Worm (Caenorhabditis elegans) whole organism, L3 larva: ENCODE data around the gene sta-1.

Experiments
- ZK546.5 ChIP-seq: sonication (generic microtip); optimal IDR thresholded peaks from 2 replicates; lab custom pipeline; 2017; ENCODE audit warnings: missing biosample characterization, missing genetic modification characterization
- aly-2 ChIP-seq: fragments of 150-350 bp; optimal IDR thresholded peaks from 2 replicates; lab custom pipeline; 2014; ENCODE audit warnings: missing biosample characterization, missing genetic modification characterization
- ama-1 ChIP-seq: fragments of 150-350 bp; optimal IDR thresholded peaks from 2 replicates; lab custom pipeline; 2018
- ceh-16 ChIP-seq: sonication (generic microtip); optimal IDR thresholded peaks from 2 replicates; lab custom pipeline; 2017; ENCODE audit warnings: missing biosample characterization, missing genetic modification characterization
- ceh-82 ChIP-seq: fragments of 150-350 bp; optimal IDR thresholded peaks from 2 replicates; lab custom pipeline; 2014; ENCODE audit warnings: missing biosample characterization, missing genetic modification characterization
- ceh-9 ChIP-seq: sonication (generic microtip); optimal IDR thresholded peaks from 2 replicates; lab custom pipeline; 2018; ENCODE audit warnings: missing biosample characterization, missing genetic modification characterization
- daf-12 ChIP-seq: fragments of 150-350 bp; optimal IDR thresholded peaks from 2 replicates; lab custom pipeline; 2014; ENCODE audit warnings: missing biosample characterization, missing genetic modification reagents, missing genetic modification characterization
- egl-27 ChIP-seq: sonication (generic microtip); optimal IDR thresholded peaks from 4 replicates; lab custom pipeline; 2017; ENCODE audit warnings: missing biosample characterization, missing genetic modification reagents, missing genetic modification characterization
- egl-5 ChIP-seq: fragments of 150-350 bp; optimal IDR thresholded peaks from 2 replicates; lab custom pipeline; 2017; ENCODE audit warnings: missing biosample characterization, missing genetic modification reagents, missing genetic modification characterization, inconsistent platforms
- fkh-10 ChIP-seq: sonication (generic microtip); optimal IDR thresholded peaks from 2 replicates; lab custom pipeline; 2017; ENCODE audit warnings: missing biosample characterization, missing genetic modification reagents, missing genetic modification characterization
- fkh-2 ChIP-seq: fragments of 150-350 bp; optimal IDR thresholded peaks from 2 replicates; lab custom pipeline; 2014; ENCODE audit warnings: missing biosample characterization, missing genetic modification reagents, missing genetic modification characterization
- fos-1 ChIP-seq: fragments of 150-350 bp; optimal IDR thresholded peaks from 2 replicates; lab custom pipeline; 2014; ENCODE audit warnings: missing biosample characterization, missing genetic modification characterization
- hmg-11 ChIP-seq: sonication (generic microtip); optimal IDR thresholded peaks from 2 replicates; lab custom pipeline; 2016; ENCODE audit warnings: missing genetic modification characterization, missing compliant biosample characterization
- jun-1 ChIP-seq: fragments of 150-350 bp; optimal IDR thresholded peaks from 2 replicates; lab custom pipeline; 2014; ENCODE audit warnings: missing biosample characterization, missing genetic modification reagents, missing genetic modification characterization
- lin-15B ChIP-seq: fragments of 150-350 bp; optimal IDR thresholded peaks from 2 replicates; lab custom pipeline; 2014; ENCODE audit warnings: missing biosample characterization, missing genetic modification characterization
- lin-39 ChIP-seq: fragments of 150-350 bp; optimal IDR thresholded peaks from 2 replicates; lab custom pipeline; 2018; ENCODE audit warnings: missing biosample characterization, missing genetic modification reagents, missing genetic modification characterization
- lsy-12 ChIP-seq: sonication (generic microtip); optimal IDR thresholded peaks from 2 replicates; lab custom pipeline; 2016; ENCODE audit warnings: mild to moderate bottlenecking, missing genetic modification characterization, missing compliant biosample characterization
- mdl-1 ChIP-seq: fragments of 150-350 bp; optimal IDR thresholded peaks from 2 replicates; lab custom pipeline; 2014; ENCODE audit warnings: missing biosample characterization, missing genetic modification characterization
- nfya-1 ChIP-seq: sonication (generic microtip); optimal IDR thresholded peaks from 2 replicates; lab custom pipeline; 2017; ENCODE audit warnings: missing genetic modification characterization, mild to moderate bottlenecking, missing compliant biosample characterization, antibody characterized with exemption, moderate library complexity; ENCODE audit not compliant: insufficient read depth
- nhr-12 ChIP-seq: fragments of 150-350 bp; optimal IDR thresholded peaks from 2 replicates; lab custom pipeline; 2014; ENCODE audit warnings: missing biosample characterization, missing genetic modification characterization
- nhr-23 ChIP-seq: fragments of 150-350 bp; optimal IDR thresholded peaks from 2 replicates; lab custom pipeline; 2014; ENCODE audit warnings: missing biosample characterization, missing genetic modification reagents, missing genetic modification characterization
- nhr-237 ChIP-seq: fragments of 150-350 bp; optimal IDR thresholded peaks from 2 replicates; lab custom pipeline; 2014; ENCODE audit warnings: missing biosample characterization, missing genetic modification characterization
- nhr-25 ChIP-seq: sonication (generic microtip); optimal IDR thresholded peaks from 2 replicates; lab custom pipeline; 2017; ENCODE audit warnings: missing biosample characterization, missing genetic modification characterization
- nhr-28 ChIP-seq: fragments of 150-350 bp; optimal IDR thresholded peaks from 2 replicates; lab custom pipeline; 2014; ENCODE audit warnings: missing biosample characterization, missing genetic modification characterization
- nhr-43 ChIP-seq: sonication (generic microtip); optimal IDR thresholded peaks from 2 replicates; lab custom pipeline; 2016; ENCODE audit warnings: mild to moderate bottlenecking, missing genetic modification characterization, missing compliant biosample characterization; ENCODE audit not compliant: poor library complexity, severe bottlenecking
- nhr-67 ChIP-seq: fragments of 150-350 bp; optimal IDR thresholded peaks from 2 replicates; lab custom pipeline; 2014; ENCODE audit warnings: missing biosample characterization, missing genetic modification characterization
- nhr-76 ChIP-seq: fragments of 150-350 bp; sonication (generic microtip); optimal IDR thresholded peaks from 5 replicates; lab custom pipeline; 2014; ENCODE audit warnings: missing biosample characterization, missing genetic modification characterization
- pha-4 ChIP-seq: fragments of 150-350 bp; optimal IDR thresholded peaks from 2 replicates; lab custom pipeline; 2014; ENCODE audit warnings: missing biosample characterization, missing genetic modification reagents, missing genetic modification characterization
- pqm-1 ChIP-seq: fragments of 150-350 bp; optimal IDR thresholded peaks from 2 replicates; lab custom pipeline; 2017; ENCODE audit warnings: missing biosample characterization, missing genetic modification characterization, inconsistent platforms
- sea-2 ChIP-seq: fragments of 150-350 bp; sonication (generic microtip); optimal IDR thresholded peaks from 4 replicates; lab custom pipeline; 2014; ENCODE audit warnings: missing biosample characterization, missing genetic modification reagents, missing genetic modification characterization
- skn-1 ChIP-seq: fragments of 150-350 bp; optimal IDR thresholded peaks from 2 replicates; lab custom pipeline; 2014; ENCODE audit warnings: missing biosample characterization, missing genetic modification characterization
- snpc-4 ChIP-seq: fragments of 150-350 bp; optimal IDR thresholded peaks from 2 replicates; lab custom pipeline; 2014; ENCODE audit warnings: missing biosample characterization, missing genetic modification characterization
- tbx-2 ChIP-seq: sonication (generic microtip); optimal IDR thresholded peaks from 2 replicates; lab custom pipeline; 2016; ENCODE audit warnings: mild to moderate bottlenecking, missing genetic modification characterization, missing compliant biosample characterization
- unc-39 ChIP-seq: sonication (generic microtip); optimal IDR thresholded peaks from 4 replicates; lab custom pipeline; 2017; ENCODE audit warnings: missing biosample characterization, missing genetic modification characterization
- unc-62 ChIP-seq: fragments of 150-350 bp; sonication (generic microtip); optimal IDR thresholded peaks from 4 replicates; lab custom pipeline; 2014; ENCODE audit warnings: missing biosample characterization, missing genetic modification reagents, missing genetic modification characterization
- zag-1 ChIP-seq: fragments of 150-350 bp; optimal IDR thresholded peaks from 2 replicates; lab custom pipeline; 2014; ENCODE audit warnings: missing biosample characterization, missing genetic modification characterization
- ztf-11 ChIP-seq: fragments of 150-350 bp; optimal IDR thresholded peaks from 2 replicates; lab custom pipeline; 2014; ENCODE audit warnings: missing biosample characterization, missing genetic modification characterization
- ztf-4 ChIP-seq: fragments of 150-350 bp; optimal IDR thresholded peaks from 2 replicates; lab custom pipeline; 2014; ENCODE audit warnings: missing biosample characterization, missing genetic modification characterization

The sta-1 gene

DNA sequence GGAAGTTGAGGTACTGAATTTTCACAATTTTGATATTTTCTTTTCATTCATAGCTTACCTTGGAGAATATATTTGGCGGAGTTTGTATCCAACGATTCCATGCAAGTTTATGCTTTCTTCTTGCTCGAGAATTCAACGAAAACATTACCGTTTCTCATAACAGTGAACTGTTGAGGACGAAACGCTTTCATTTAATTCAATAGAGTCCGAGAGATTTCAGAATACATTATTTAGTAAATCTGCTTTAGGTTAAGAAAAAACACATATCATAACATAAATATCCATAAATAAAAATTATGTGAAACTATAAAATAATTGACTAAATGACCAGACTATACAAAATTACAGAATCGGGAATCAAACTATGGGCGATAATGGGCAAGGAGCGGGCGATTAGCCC lies 30.4 kb downstream of the sta-1 start, which contains the start of gene Y51H4A.941:
Gene Y51H4A.941, minus strand, starts transcription at position 101 of the 400 bp plus-strand sequence.
- TF ChIP-seq hmg-11 (tag; lab: Kevin White, UChicago) (no peak), ama-1 (lab: Kevin White, UChicago) (no peak), jun-1 (tag; lab: Kevin White, UChicago) (no peak), daf-12 (no peak), nhr-25 (tag; lab: Kevin White, UChicago) (no peak), ceh-82 (no peak), skn-1 (no peak), pha-4 (no peak), egl-27 (tag; lab: Kevin White, UChicago) (no peak), unc-62 (GFP tag; lab: Kevin White, UChicago) (no peak), lin-39 (tag; lab: Kevin White, UChicago) (no peak)

DNA sequence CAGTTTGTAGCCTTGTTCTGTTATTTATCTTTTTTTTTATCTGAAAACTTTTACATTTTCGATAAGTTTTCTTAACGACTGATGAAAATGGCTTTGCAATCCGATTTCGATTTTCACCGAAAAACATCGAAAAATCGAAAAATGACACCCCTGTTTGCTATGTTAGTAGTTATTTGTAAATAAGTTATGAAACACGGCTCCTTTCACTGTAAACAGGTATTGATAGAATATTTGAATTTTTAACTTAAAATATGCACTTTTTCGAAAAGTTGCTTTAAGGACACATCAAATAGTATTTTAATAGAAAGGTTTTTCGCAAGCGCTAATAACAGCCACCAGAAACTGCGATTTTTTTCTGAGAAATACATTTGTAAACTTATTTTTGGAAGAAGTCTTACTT lies 32.3 kb downstream of the sta-1 start:
- TF ChIP-seq sea-2 (GFP tag; lab: Kevin White, UChicago) (no peak), nhr-12 (no peak), snpc-4 (no peak), ztf-4 (tag; lab: Kevin White, UChicago) (no peak), nhr-23 (tag; lab: Kevin White, UChicago) (no peak), aly-2 (tag; lab: Kevin White, UChicago) (no peak), lin-15B (tag; lab: Kevin White, UChicago) (no peak), ceh-16 (no peak), hmg-11 (tag; lab: Kevin White, UChicago) (no peak), nhr-76 (tag; lab: Kevin White, UChicago) (no peak), fkh-10 (GFP tag; lab: Kevin White, UChicago) (no peak)

DNA sequence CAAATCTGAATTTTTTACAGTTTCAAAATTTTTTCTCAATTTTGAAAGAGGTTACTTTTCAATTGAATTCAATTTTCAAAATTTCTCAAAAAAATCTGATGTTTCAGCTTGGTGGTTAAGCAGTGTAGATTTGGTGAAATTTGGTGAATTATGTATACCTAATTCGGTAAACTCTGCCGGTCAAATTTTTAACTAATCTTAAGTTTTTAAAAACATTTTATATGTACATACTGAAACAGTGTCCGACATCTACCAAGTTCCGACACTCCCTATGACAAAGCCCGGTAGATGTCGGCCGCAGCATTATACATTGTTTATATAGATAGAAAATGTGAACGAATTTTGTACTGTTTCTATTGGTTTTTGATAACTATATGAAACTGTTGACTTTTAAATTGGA lies 42.8 kb downstream of the sta-1 start:
- no peak for TF ChIP-seq ztf-4 (tag; lab: Kevin White, UChicago)
- TF ChIP-seq lin-15B (tag; lab: Kevin White, UChicago): no peak
- TF ChIP-seq nfya-1 (tag; lab: Kevin White, UChicago): no peak
- no peak for TF ChIP-seq ZK546.5 (tag; lab: Kevin White, UChicago)
- TF ChIP-seq snpc-4: no peak
- TF ChIP-seq zag-1 (tag; lab: Kevin White, UChicago): no peak
- TF ChIP-seq nhr-28: no peak

DNA sequence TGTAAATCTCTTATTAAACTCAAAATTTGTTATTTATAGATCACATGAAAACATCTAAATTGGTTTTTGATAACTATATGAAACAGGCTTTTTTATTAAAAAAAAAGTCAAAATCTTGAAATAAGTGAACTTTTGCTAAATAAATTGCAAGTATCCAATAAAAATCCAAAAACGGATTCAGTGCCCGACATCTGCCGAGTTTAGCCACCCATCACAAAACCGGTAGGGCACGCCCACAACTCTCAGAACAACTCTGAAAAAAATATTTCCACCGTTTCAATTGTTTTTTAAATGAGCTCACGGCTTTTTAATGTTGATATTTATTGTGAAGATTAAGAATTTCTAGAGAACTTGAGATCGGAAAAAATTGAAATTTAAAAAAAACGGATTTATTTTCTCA lies 45.6 kb downstream of the sta-1 start:
- TF ChIP-seq jun-1 (tag; lab: Kevin White, UChicago) (no peak), pqm-1 (tag; lab: Kevin White, UChicago) (no peak), egl-5 (tag; lab: Kevin White, UChicago) (no peak), tbx-2 (tag; lab: Kevin White, UChicago) (no peak), nhr-43 (tag; lab: Kevin White, UChicago) (no peak), nfya-1 (tag; lab: Kevin White, UChicago) (no peak), fos-1 (no peak), nhr-67 (tag; lab: Kevin White, UChicago) (no peak), ceh-9 (tag; lab: Kevin White, UChicago) (no peak), ztf-11 (tag; lab: Kevin White, UChicago) (no peak), unc-39 (tag; lab: Kevin White, UChicago) (no peak), fkh-10 (GFP tag; lab: Kevin White, UChicago) (no peak), zag-1 (tag; lab: Kevin White, UChicago) (no peak), lin-15B (tag; lab: Kevin White, UChicago) (no peak), fkh-2 (no peak), nhr-237 (tag; lab: Kevin White, UChicago) (no peak), lsy-12 (tag; lab: Kevin White, UChicago) (no peak), hmg-11 (tag; lab: Kevin White, UChicago) (no peak)

DNA sequence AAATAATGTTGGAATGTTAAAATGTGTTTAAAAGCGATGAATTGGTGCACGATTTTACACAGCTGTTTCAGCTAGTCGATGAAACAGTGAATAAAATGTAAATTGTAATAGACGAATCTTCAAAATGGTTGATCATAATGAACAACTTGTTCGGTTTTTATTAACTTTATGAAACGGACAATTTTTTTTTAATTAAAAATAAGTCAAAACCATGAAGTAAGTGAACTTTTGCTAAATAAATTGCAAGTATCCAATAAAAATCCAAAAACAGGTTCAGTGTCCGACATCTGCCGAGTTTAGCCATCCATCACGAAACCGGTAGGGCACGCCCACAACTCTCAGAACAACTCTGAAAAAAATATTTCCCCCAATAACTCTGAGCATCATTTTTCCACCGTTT lies 46.2 kb downstream of the sta-1 start:
- no peak for TF ChIP-seq lsy-12 (tag; lab: Kevin White, UChicago)
- TF ChIP-seq ztf-11 (tag; lab: Kevin White, UChicago): no peak
- no peak for TF ChIP-seq sea-2 (GFP tag; lab: Kevin White, UChicago)
- no peak for TF ChIP-seq ama-1 (lab: Kevin White, UChicago)
- TF ChIP-seq nhr-43 (tag; lab: Kevin White, UChicago): no peak
- no peak for TF ChIP-seq ceh-9 (tag; lab: Kevin White, UChicago)
- no peak for TF ChIP-seq egl-27 (tag; lab: Kevin White, UChicago)
- TF ChIP-seq mdl-1: no peak
- no peak for TF ChIP-seq aly-2 (tag; lab: Kevin White, UChicago)
- no peak for TF ChIP-seq lin-15B (tag; lab: Kevin White, UChicago)
- no peak for TF ChIP-seq tbx-2 (tag; lab: Kevin White, UChicago)
